Worm (Caenorhabditis elegans) whole organism, L4 larva: ENCODE measurements around the gene lgc-46.

Source experiments
- D1046.2 ChIP-seq: fragments of 200-800 bp; sonication (Bioruptor generic); IDR thresholded peaks from 2 replicates; pipeline ENCODE4 v1.3.6; 2022; ENCODE audit warnings: missing genetic modification characterization, missing compliant biosample characterization
- mdl-1 ChIP-seq, 2 experiments: fragments of 150-350 bp in 1 of 2; sonication (generic microtip) in 1 of 2; optimal IDR thresholded peaks; 2 replicates each; lab custom pipeline; 2014 to 2017; ENCODE audit warnings: missing biosample characterization in 2 of 2, missing genetic modification characterization in 2 of 2
- snpc-1.2 ChIP-seq: fragments of 200-800 bp; sonication (Bioruptor generic); IDR thresholded peaks from 2 replicates; pipeline ENCODE4 v1.3.6; 2022; ENCODE audit warnings: missing genetic modification reagents, missing genetic modification characterization, missing compliant biosample characterization

DNA sequence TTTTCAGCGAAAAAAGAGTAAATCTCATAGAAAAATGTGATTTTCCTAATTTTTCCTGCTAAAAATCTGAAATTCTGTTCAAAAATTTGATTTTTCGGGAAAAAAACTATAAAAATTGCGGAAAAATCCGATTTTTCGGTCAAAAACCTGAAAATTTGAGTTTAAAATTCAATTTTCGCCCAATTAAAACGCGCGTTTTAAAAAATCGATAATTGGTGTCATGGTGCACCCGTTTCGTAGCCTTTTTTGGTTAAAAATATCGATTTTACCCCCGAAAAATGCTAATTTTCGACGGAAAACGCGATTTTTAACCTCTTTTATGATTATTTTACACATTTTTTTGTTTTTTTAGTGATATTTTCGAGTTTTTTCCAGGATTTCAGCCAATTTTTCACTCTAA is 50.9 kb downstream of the lgc-46 start:
- no peak for TF ChIP-seq D1046.2
- TF ChIP-seq snpc-1.2 = no peak
- TF ChIP-seq mdl-1 (tag; optimal IDR thresholded peaks at IDR 0.05; lab: Kevin White, UChicago) = no peak
